Worm (Caenorhabditis elegans) whole organism, L4 larva: ENCODE results near the gene str-264.

Experiments
- F49E8.2 ChIP-seq: sonication (generic microtip); optimal IDR thresholded peaks from 2 replicates; lab custom pipeline; 2016; ENCODE audit warnings: missing compliant biosample characterization, mild to moderate bottlenecking, missing genetic modification characterization, borderline replicate concordance
- T20F7.1 ChIP-seq: fragments of 200-800 bp; sonication (Bioruptor generic); optimal IDR thresholded peaks from 2 replicates; lab custom pipeline; 2018; ENCODE audit warnings: mild to moderate bottlenecking, missing genetic modification characterization, missing compliant biosample characterization
- T26A8.4 ChIP-seq: fragments of 200-800 bp; sonication (Bioruptor generic); IDR thresholded peaks from 2 replicates; pipeline ENCODE4 v1.3.6; 2022; ENCODE audit warnings: missing genetic modification characterization, missing compliant biosample characterization
- Y48G9A.11 ChIP-seq: fragments of 200-800 bp; sonication (Bioruptor generic); IDR thresholded peaks from 2 replicates; pipeline ENCODE4 v1.3.6; 2022; ENCODE audit warnings: missing genetic modification reagents, missing genetic modification characterization, missing compliant biosample characterization
- Y5F2A.4 ChIP-seq: fragments of 200-800 bp; sonication (Bioruptor generic); optimal IDR thresholded peaks from 2 replicates; lab custom pipeline; 2018; ENCODE audit warnings: mild to moderate bottlenecking, missing genetic modification characterization, missing compliant biosample characterization
- Y75B8A.6 ChIP-seq: fragments of 200-800 bp; sonication (Bioruptor generic); IDR thresholded peaks from 2 replicates; pipeline ENCODE4 v1.3.6; 2022; ENCODE audit warnings: missing genetic modification reagents, missing genetic modification characterization, missing compliant biosample characterization
- aha-1 ChIP-seq: fragments of 150-350 bp; peaks from one replicate; lab custom pipeline; 2014; ENCODE audit warnings: missing biosample characterization, missing genetic modification characterization
- attf-4 ChIP-seq: sonication (generic microtip); optimal IDR thresholded peaks from 3 replicates; lab custom pipeline; 2017; ENCODE audit warnings: missing biosample characterization, missing genetic modification characterization
- ceh-32 ChIP-seq: sonication (generic microtip); optimal IDR thresholded peaks from 2 replicates; lab custom pipeline; 2016; ENCODE audit warnings: mild to moderate bottlenecking, missing genetic modification characterization, missing compliant biosample characterization; ENCODE audit not compliant: poor library complexity
- daf-19 ChIP-seq: fragments of 200-800 bp; sonication (Bioruptor generic); conservative IDR thresholded peaks from 2 replicates; pipeline ENCODE4 v1.3.6; 2022; ENCODE audit warnings: missing genetic modification characterization, missing compliant biosample characterization
- dmd-9 ChIP-seq: fragments of 200-800 bp; sonication (Bioruptor generic); IDR thresholded peaks from 2 replicates; pipeline ENCODE4 v1.3.6; 2022; ENCODE audit warnings: missing genetic modification reagents, missing genetic modification characterization, missing compliant biosample characterization
- duxl-1 ChIP-seq: sonication (generic microtip); optimal IDR thresholded peaks from 2 replicates; lab custom pipeline; 2016; ENCODE audit warnings: mild to moderate bottlenecking, missing genetic modification characterization, moderate library complexity, missing compliant biosample characterization; ENCODE audit not compliant: poor library complexity
- hlh-11 ChIP-seq: fragments of 200-800 bp; sonication (Bioruptor generic); optimal IDR thresholded peaks from 2 replicates; lab custom pipeline; 2018; ENCODE audit warnings: mild to moderate bottlenecking, missing genetic modification characterization, missing compliant biosample characterization
- hlh-30 ChIP-seq: sonication (generic microtip); optimal IDR thresholded peaks from 2 replicates; lab custom pipeline; 2017; ENCODE audit warnings: antibody characterized with exemption, mild to moderate bottlenecking, missing genetic modification characterization, missing compliant biosample characterization; ENCODE audit not compliant: insufficient read depth
- hmg-1.1 ChIP-seq: fragments of 200-800 bp; sonication (Bioruptor generic); IDR thresholded peaks from 2 replicates; pipeline ENCODE4 v1.3.6; 2022; ENCODE audit warnings: missing genetic modification reagents, missing genetic modification characterization, missing compliant biosample characterization
- lim-7 ChIP-seq: fragments of 200-800 bp; sonication (Bioruptor generic); IDR thresholded peaks from 2 replicates; pipeline ENCODE4 v1.3.6; 2022; ENCODE audit warnings: missing genetic modification characterization, missing compliant biosample characterization
- lin-1 ChIP-seq: fragments of 200-800 bp; sonication (Bioruptor generic); IDR thresholded peaks from 2 replicates; pipeline ENCODE4 v1.3.6; 2022; ENCODE audit warnings: missing genetic modification reagents, missing genetic modification characterization, missing compliant biosample characterization
- lir-3 ChIP-seq: sonication (generic microtip); optimal IDR thresholded peaks from 2 replicates; lab custom pipeline; 2016; ENCODE audit warnings: mild to moderate bottlenecking, missing genetic modification characterization, missing compliant biosample characterization
- lsy-2 ChIP-seq, 2 experiments: fragments of 150-350 bp in 1 of 2; sonication (generic microtip) in 1 of 2; optimal IDR thresholded peaks; 2 replicates each; lab custom pipeline; 2014 to 2017; ENCODE audit warnings: missing biosample characterization in 2 of 2, missing genetic modification characterization in 2 of 2
- madf-9 ChIP-seq: fragments of 200-800 bp; sonication (Bioruptor generic); conservative IDR thresholded peaks from 2 replicates; pipeline ENCODE4 v1.3.6; 2022; ENCODE audit warnings: missing genetic modification reagents, missing genetic modification characterization, missing compliant biosample characterization
- mdt-29 ChIP-seq: fragments of 200-800 bp; sonication (Bioruptor generic); IDR thresholded peaks from 2 replicates; pipeline ENCODE4 v1.3.6; 2022; ENCODE audit warnings: missing genetic modification reagents, missing genetic modification characterization, missing compliant biosample characterization
- mep-1 ChIP-seq: fragments of 150-350 bp; sonication (generic microtip); optimal IDR thresholded peaks from 3 replicates; lab custom pipeline; 2014; ENCODE audit warnings: missing biosample characterization, missing genetic modification characterization
- mxl-3 ChIP-seq: fragments of 200-800 bp; sonication (Bioruptor generic); optimal IDR thresholded peaks from 2 replicates; lab custom pipeline; 2018; ENCODE audit warnings: mild to moderate bottlenecking, missing genetic modification characterization, missing compliant biosample characterization
- nhr-10 ChIP-seq: fragments of 150-350 bp; optimal IDR thresholded peaks from 2 replicates; lab custom pipeline; 2014; ENCODE audit warnings: missing biosample characterization, missing genetic modification characterization
- nhr-41 ChIP-seq: fragments of 200-800 bp; sonication (Bioruptor generic); IDR thresholded peaks from 2 replicates; pipeline ENCODE4 v1.3.6; 2022; ENCODE audit warnings: missing genetic modification reagents, missing genetic modification characterization, missing compliant biosample characterization
- nhr-77 ChIP-seq: fragments of 150-350 bp; optimal IDR thresholded peaks from 2 replicates; lab custom pipeline; 2014; ENCODE audit warnings: missing biosample characterization, missing genetic modification characterization
- pha-4 ChIP-seq, 2 experiments: fragments of 150-350 bp in 1 of 2; fragments of 200-800 bp in 1 of 2; sonication (Bioruptor generic) in 1 of 2; IDR thresholded peaks in 1 of 2; optimal IDR thresholded peaks in 1 of 2; 2 replicates each; pipeline versions ENCODE4 v1.3.6 to Lab custom; 2014 to 2022; ENCODE audit warnings: missing genetic modification characterization in 2 of 2, missing genetic modification reagents in 2 of 2, missing biosample characterization in 1 of 2, missing compliant biosample characterization in 1 of 2
- pqm-1 ChIP-seq: sonication (generic microtip); optimal IDR thresholded peaks from 2 replicates; lab custom pipeline; 2017; ENCODE audit warnings: missing biosample characterization, missing genetic modification characterization
- rbr-2 ChIP-seq: sonication (generic microtip); optimal IDR thresholded peaks from 2 replicates; lab custom pipeline; 2016; ENCODE audit warnings: missing genotype, missing genetic modification characterization, missing compliant biosample characterization
- sdz-12 ChIP-seq: fragments of 200-800 bp; sonication (Bioruptor generic); optimal IDR thresholded peaks from 2 replicates; lab custom pipeline; 2018; ENCODE audit warnings: mild to moderate bottlenecking, missing genetic modification characterization, missing compliant biosample characterization
- snpc-1.2 ChIP-seq: fragments of 200-800 bp; sonication (Bioruptor generic); IDR thresholded peaks from 2 replicates; pipeline ENCODE4 v1.3.6; 2022; ENCODE audit warnings: missing genetic modification reagents, missing genetic modification characterization, missing compliant biosample characterization
- snpc-4 ChIP-seq: fragments of 150-350 bp; optimal IDR thresholded peaks from 2 replicates; lab custom pipeline; 2014; ENCODE audit warnings: missing biosample characterization, missing genetic modification characterization
- spr-1 ChIP-seq: sonication (generic microtip); optimal IDR thresholded peaks from 2 replicates; lab custom pipeline; 2016; ENCODE audit warnings: mild to moderate bottlenecking, missing genetic modification characterization, missing compliant biosample characterization
- spr-3 ChIP-seq: fragments of 200-800 bp; sonication (Bioruptor generic); optimal IDR thresholded peaks from 2 replicates; lab custom pipeline; 2018; ENCODE audit warnings: mild to moderate bottlenecking, missing genetic modification characterization, missing compliant biosample characterization
- unc-62 ChIP-seq, 3 experiments: fragments of 150-350 bp in 1 of 3; sonication (generic microtip); optimal IDR thresholded peaks in 2 of 3; peaks in 1 of 3; 1 replicate in 1 of 3; 2 replicates in 2 of 3; lab custom pipeline; 2014 to 2017; ENCODE audit warnings: missing biosample characterization in 3 of 3, missing genetic modification characterization in 3 of 3, missing genetic modification reagents in 3 of 3, missing genotype in 1 of 3
- zfp-2 ChIP-seq: sonication (generic microtip); optimal IDR thresholded peaks from 2 replicates; lab custom pipeline; 2016; ENCODE audit warnings: mild to moderate bottlenecking, missing genetic modification characterization, missing compliant biosample characterization
- zip-11 ChIP-seq: fragments of 200-800 bp; sonication (Bioruptor generic); IDR thresholded peaks from 2 replicates; pipeline ENCODE4 v1.3.6; 2022; ENCODE audit warnings: missing genetic modification characterization, missing compliant biosample characterization

Gene str-264

DNA sequence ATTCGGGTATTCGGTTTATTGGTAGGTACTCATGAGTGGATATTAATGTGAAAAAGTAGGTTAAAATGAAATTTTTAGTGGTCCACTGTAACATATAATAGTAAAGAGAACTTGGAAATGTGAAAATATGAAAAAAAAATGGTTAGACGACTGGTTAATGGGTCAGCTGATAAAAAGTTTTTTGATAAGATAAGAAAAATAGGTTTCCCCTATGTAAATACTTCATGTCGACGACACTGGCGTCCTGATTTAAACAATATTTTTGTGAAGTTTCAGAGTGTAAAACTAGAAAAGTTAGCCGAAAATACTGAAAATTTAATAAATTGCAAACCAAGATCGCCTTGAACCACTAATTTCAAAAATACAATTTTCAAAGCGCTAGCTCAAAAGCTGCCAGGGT is 40.7 kb upstream of the str-264 start, which contains the start of gene F21A3.11 (continued):
- no peak for TF ChIP-seq Y48G9A.11 (GFP tag; lab: Robert Waterston, UW)
- peak; percentile 14 for TF ChIP-seq hlh-30 (tag; lab: Kevin White, UChicago)
- TF ChIP-seq snpc-4 (tag; lab: Kevin White, UChicago), result no peak
- TF ChIP-seq lir-3 (tag; lab: Kevin White, UChicago), result no peak

DNA sequence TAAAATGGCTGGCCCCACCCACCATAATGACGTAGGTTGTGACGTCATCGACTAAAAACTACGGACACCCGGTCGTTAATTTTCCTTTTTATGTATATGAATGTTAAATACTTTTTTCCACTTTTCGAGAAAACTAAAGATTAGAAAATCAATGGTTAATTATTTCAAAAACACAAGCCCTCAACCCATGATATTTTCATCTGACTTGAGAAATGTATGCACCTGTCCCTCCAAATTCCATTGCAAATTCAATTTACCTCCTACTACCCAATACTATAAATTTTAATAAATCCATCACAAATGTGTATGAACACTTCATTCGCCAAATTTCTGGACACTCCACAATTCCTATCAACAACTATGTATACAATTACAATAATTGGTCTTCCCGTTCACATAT is 36.7 kb upstream of the str-264 start, which contains the start of gene srh-276:
Gene srh-276, plus strand, starts transcription at position 301 of the 400 bp plus-strand sequence.
- TF ChIP-seq rbr-2, result no peak
- TF ChIP-seq unc-62 (GFP tag; optimal IDR thresholded peaks at IDR 0.05 in 1 of 2; lab: Kevin White, UChicago), result peak in 1 of 2 experiments; percentile 8
- TF ChIP-seq unc-62 (tag; optimal IDR thresholded peaks at IDR 0.05; lab: Kevin White, UChicago), result no peak

DNA sequence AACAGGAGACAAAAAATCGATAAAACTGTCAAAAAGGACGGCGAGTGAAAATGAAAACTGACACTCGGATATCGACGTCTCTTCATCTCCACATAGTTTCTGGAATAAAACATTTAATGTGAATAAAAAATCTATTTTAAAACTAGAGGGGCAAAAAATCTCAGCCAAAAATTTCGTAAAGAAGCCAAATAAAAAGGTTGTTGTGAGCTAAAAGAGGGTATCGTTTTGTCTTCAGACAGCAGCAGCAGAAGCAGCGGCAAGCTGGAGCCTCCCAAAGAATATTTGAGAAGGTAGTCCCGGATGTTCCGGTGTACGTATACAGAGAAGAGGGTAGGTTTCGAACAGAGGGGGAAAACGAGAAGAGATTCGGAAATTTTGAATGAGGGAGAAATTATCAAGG is 29.5 kb upstream of the str-264 start, which contains the start of gene lgc-31:
Gene lgc-31, minus strand, starts transcription at position 101 of the 400 bp plus-strand sequence.
- no peak for TF ChIP-seq madf-9 (GFP tag; lab: Robert Waterston, UW)
- 0 out of 2 replicates have a peak, but pooled peaks have one; percentile 13 for TF ChIP-seq pha-4 (GFP tag; IDR thresholded peaks at IDR 0.05; lab: Robert Waterston, UW)
- no peak for TF ChIP-seq pha-4 (tag; optimal IDR thresholded peaks at IDR 0.05; lab: Kevin White, UChicago)
- TF ChIP-seq pqm-1 (tag; lab: Kevin White, UChicago), result no peak
- TF ChIP-seq zip-11, result no peak
- TF ChIP-seq nhr-77 (tag; lab: Kevin White, UChicago), result no peak

DNA sequence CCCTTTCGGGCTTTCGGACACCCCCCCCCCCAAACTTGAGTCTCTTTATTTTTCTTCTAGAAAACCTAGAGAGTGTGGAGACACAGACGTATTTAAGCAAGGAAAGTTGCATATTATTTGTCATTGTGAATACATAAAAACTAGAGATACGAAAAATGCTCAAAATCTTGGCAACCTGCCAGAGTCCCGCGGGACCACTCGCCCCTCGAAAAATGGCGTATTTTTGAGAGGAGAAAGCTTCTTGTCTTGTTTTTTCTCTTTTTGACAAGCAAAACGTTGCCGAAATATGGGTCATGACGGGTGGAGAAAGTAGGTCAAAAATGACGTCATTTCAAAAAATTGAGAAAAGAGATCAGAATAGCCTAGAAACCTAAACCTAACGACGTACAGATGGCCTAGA is 28.0 kb upstream of the str-264 start:
- TF ChIP-seq ceh-32 (tag; lab: Kevin White, UChicago) (no peak), aha-1 (tag; lab: Kevin White, UChicago) (no peak), T20F7.1 (GFP tag; lab: Kevin White, UChicago) (no peak), nhr-41 (GFP tag; lab: Robert Waterston, UW) (no peak), unc-62 (GFP tag; optimal IDR thresholded peaks at IDR 0.05 in 1 of 2; lab: Kevin White, UChicago) (peak in 1 of 2 experiments; percentile 87), unc-62 (tag; optimal IDR thresholded peaks at IDR 0.05; lab: Kevin White, UChicago) (no peak), hmg-1.1 (GFP tag; lab: Robert Waterston, UW) (no peak), spr-3 (GFP tag; lab: Kevin White, UChicago) (no peak), spr-1 (no peak), lsy-2 (tag; optimal IDR thresholded peaks at IDR 0.05; lab: Kevin White, UChicago) (no peak)

DNA sequence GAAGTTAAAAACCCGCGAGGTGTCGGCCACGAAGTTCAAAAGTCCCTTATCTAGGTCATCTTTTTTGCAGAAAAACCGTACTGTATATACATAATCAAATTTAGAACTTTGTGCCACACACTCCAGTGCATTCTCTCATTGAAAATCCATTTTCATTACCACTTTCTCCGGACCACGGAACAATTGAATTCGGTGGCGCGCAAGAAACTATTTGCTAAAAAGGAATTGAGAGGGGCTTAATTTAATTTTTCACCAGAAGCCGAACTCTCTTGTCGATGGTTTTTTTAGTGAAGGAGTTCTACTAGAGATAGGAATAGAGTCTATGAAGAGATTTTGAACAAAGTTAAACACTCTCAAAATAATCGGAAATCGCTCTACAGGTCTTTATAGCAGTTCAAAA is 27.4 kb upstream of the str-264 start:
- TF ChIP-seq F49E8.2 (no peak), aha-1 (tag; lab: Kevin White, UChicago) (peak; percentile 56), T26A8.4 (GFP tag; lab: Robert Waterston, UW) (0 out of 2 replicates have a peak, but pooled peaks have one; percentile 15), zfp-2 (tag; lab: Kevin White, UChicago) (no peak), nhr-10 (tag; lab: Kevin White, UChicago) (no peak), madf-9 (GFP tag; lab: Robert Waterston, UW) (no peak), hlh-30 (tag; lab: Kevin White, UChicago) (no peak)

DNA sequence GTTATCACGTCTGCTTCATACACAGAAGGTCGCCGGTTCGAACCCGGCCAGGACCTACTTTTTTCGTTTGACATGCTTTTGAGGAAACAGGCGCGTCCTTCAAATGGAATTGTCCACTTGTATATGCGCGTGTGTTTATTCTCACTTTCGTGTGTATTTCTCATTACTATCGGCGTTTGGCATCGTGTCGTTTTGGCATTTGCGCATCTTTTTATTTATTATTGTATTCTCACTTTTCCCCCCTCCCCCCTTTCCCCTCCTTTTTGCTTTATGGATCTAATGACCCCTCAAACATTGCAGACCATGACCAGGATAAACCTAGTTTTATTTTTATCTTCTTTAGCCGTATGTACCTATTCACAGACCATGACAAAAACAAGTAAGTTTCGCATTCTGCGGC is 25.0 kb upstream of the str-264 start, which contains the start of gene F21A3.3:
Gene F21A3.3, plus strand, starts transcription at position 301 of the 400 bp plus-strand sequence.
- no peak for TF ChIP-seq duxl-1 (tag; lab: Kevin White, UChicago)
- no peak for TF ChIP-seq attf-4 (tag; lab: Kevin White, UChicago)
- peak; percentile 86 for TF ChIP-seq aha-1 (tag; lab: Kevin White, UChicago)
- no peak for TF ChIP-seq lin-1 (GFP tag; lab: Robert Waterston, UW)

DNA sequence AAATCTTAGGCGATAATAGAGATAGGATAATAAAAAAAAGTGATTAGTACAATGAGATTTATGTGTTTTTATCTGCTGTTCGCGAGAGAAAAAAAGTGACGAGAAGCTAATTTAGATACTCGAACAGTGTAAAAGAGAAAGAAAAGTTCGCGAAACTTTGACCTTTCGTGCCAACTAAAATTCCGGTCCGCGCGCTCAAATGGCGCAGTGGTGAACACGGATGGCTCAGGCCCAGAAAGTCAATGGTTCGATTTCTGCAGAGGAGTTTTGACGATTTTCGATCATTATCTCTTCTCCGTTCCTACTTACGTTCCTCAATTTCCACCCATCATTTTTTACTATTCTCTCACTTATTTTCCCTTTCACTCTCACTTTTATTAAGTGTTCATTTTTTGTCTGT is 24.1 kb upstream of the str-264 start:
- no peak for TF ChIP-seq sdz-12 (GFP tag; lab: Kevin White, UChicago)
- TF ChIP-seq unc-62 (GFP tag; optimal IDR thresholded peaks at IDR 0.05 in 1 of 2; lab: Kevin White, UChicago), result no peak
- TF ChIP-seq unc-62 (tag; optimal IDR thresholded peaks at IDR 0.05; lab: Kevin White, UChicago), result no peak
- TF ChIP-seq lim-7 (GFP tag; lab: Robert Waterston, UW), result no peak
- no peak for TF ChIP-seq mxl-3 (GFP tag; lab: Kevin White, UChicago)
- TF ChIP-seq mdt-29 (GFP tag; lab: Robert Waterston, UW), result no peak
- no peak for TF ChIP-seq Y5F2A.4 (GFP tag; lab: Kevin White, UChicago)
- no peak for TF ChIP-seq dmd-9
- no peak for TF ChIP-seq pha-4 (GFP tag; IDR thresholded peaks at IDR 0.05; lab: Robert Waterston, UW)
- no peak for TF ChIP-seq pha-4 (tag; optimal IDR thresholded peaks at IDR 0.05; lab: Kevin White, UChicago)
- no peak for TF ChIP-seq daf-19 (GFP tag; lab: Robert Waterston, UW)
- no peak for TF ChIP-seq hlh-11
- no peak for TF ChIP-seq mep-1
- TF ChIP-seq snpc-1.2, result no peak
- no peak for TF ChIP-seq Y75B8A.6 (GFP tag; lab: Robert Waterston, UW)
